Fruit fly (Drosophila melanogaster) whole organism, prepupa: Measurements from ENCODE around the gene opa.

ENCODE experiments used
- CG11762 ChIP-seq: fragments of 200-800 bp; sonication (Bioruptor generic); optimal IDR thresholded peaks from 3 replicates; lab custom pipeline; 2016; ENCODE audit warnings: missing biosample characterization, missing genetic modification characterization; ENCODE audit not compliant: insufficient read depth
- CG31627 ChIP-seq: fragments of 200-800 bp; sonication (Bioruptor generic); optimal IDR thresholded peaks from 3 replicates; lab custom pipeline; 2016; ENCODE audit warnings: missing biosample characterization, missing genetic modification characterization
- CG8119 ChIP-seq: fragments of 200-800 bp; sonication (Bioruptor generic); IDR thresholded peaks from 3 replicates; pipeline ENCODE4 v1.3.6; 2022; ENCODE audit warnings: missing biosample characterization, missing genetic modification characterization
- Lpt ChIP-seq: fragments of 200-800 bp; sonication (Bioruptor generic); optimal IDR thresholded peaks from 3 replicates; lab custom pipeline; 2016; ENCODE audit warnings: missing biosample characterization, missing genetic modification characterization
- OdsH ChIP-seq: fragments of 200-800 bp; sonication (Bioruptor generic); optimal IDR thresholded peaks from 3 replicates; lab custom pipeline; 2016; ENCODE audit warnings: missing biosample characterization, missing genetic modification characterization
- esn ChIP-seq: fragments of 200-800 bp; sonication (Bioruptor generic); optimal IDR thresholded peaks from 2 replicates; lab custom pipeline; 2016; ENCODE audit warnings: missing biosample characterization, mild to moderate bottlenecking, missing genetic modification characterization, moderate library complexity
- fd59A ChIP-seq: fragments of 200-800 bp; sonication (Bioruptor generic); optimal IDR thresholded peaks from 2 replicates; lab custom pipeline; 2017; ENCODE audit warnings: missing biosample characterization, mild to moderate bottlenecking, missing genetic modification characterization, missing genetic modification reagents

- no peak for TF ChIP-seq esn
- TF ChIP-seq fd59A = no peak
- no peak for TF ChIP-seq Lpt (GFP tag; lab: Kevin White, UChicago)
- TF ChIP-seq CG31627 (GFP tag; lab: Kevin White, UChicago) = no peak
- no peak for TF ChIP-seq CG8119
- no peak for TF ChIP-seq OdsH (GFP tag; lab: Kevin White, UChicago)
- TF ChIP-seq CG11762 (GFP tag; lab: Kevin White, UChicago) = no peak
Observed at dm6 chr3R:4903565-4903964, 51.0 kb downstream of the opa start.
